Worm (Caenorhabditis elegans) whole organism, L2 larva: ENCODE data around the gene tat-1.

Source experiments
- C34F6.9 ChIP-seq: fragments of 150-350 bp; optimal IDR thresholded peaks from 2 replicates; lab custom pipeline; 2014; ENCODE audit warnings: missing biosample characterization, missing genetic modification characterization
- F13H6.1 ChIP-seq: sonication (generic microtip); optimal IDR thresholded peaks from 2 replicates; lab custom pipeline; 2016; ENCODE audit warnings: missing genetic modification characterization, missing compliant biosample characterization
- ZK546.5 ChIP-seq: sonication (generic microtip); optimal IDR thresholded peaks from 2 replicates; lab custom pipeline; 2017; ENCODE audit warnings: missing biosample characterization, missing genetic modification characterization
- alr-1 ChIP-seq: fragments of 150-350 bp; optimal IDR thresholded peaks from 2 replicates; lab custom pipeline; 2014; ENCODE audit warnings: missing biosample characterization, missing genetic modification characterization
- ama-1 ChIP-seq: fragments of 150-350 bp; optimal IDR thresholded peaks from 2 replicates; lab custom pipeline; 2018; ENCODE audit warnings: inconsistent platforms
- ceh-16 ChIP-seq: fragments of 150-350 bp; optimal IDR thresholded peaks from 2 replicates; lab custom pipeline; 2014; ENCODE audit warnings: missing biosample characterization, missing genetic modification characterization
- ceh-82 ChIP-seq: fragments of 150-350 bp; optimal IDR thresholded peaks from 2 replicates; lab custom pipeline; 2014; ENCODE audit warnings: missing biosample characterization, missing genetic modification characterization
- crh-2 ChIP-seq: sonication (generic microtip); optimal IDR thresholded peaks from 2 replicates; lab custom pipeline; 2017; ENCODE audit warnings: missing biosample characterization, missing genetic modification characterization
- dmd-4 ChIP-seq: sonication (generic microtip); optimal IDR thresholded peaks from 2 replicates; lab custom pipeline; 2017; ENCODE audit warnings: missing biosample characterization, missing genetic modification characterization
- elt-1 ChIP-seq: fragments of 150-350 bp; optimal IDR thresholded peaks from 2 replicates; lab custom pipeline; 2014; ENCODE audit warnings: missing biosample characterization, missing genetic modification characterization
- elt-3 ChIP-seq: sonication (generic microtip); optimal IDR thresholded peaks from 2 replicates; lab custom pipeline; 2017; ENCODE audit warnings: missing biosample characterization, missing genetic modification characterization
- gmeb-1 ChIP-seq: fragments of 150-350 bp; optimal IDR thresholded peaks from 2 replicates; lab custom pipeline; 2014; ENCODE audit warnings: missing biosample characterization, missing genetic modification characterization
- lin-11 ChIP-seq: fragments of 150-350 bp; sonication (generic microtip); optimal IDR thresholded peaks from 2 replicates; lab custom pipeline; 2014; ENCODE audit warnings: missing biosample characterization, missing genetic modification characterization, inconsistent platforms, mixed read lengths
- lin-13 ChIP-seq: fragments of 150-350 bp; optimal IDR thresholded peaks from 2 replicates; lab custom pipeline; 2014; ENCODE audit warnings: missing biosample characterization, missing genetic modification reagents, missing genetic modification characterization
- lin-39 ChIP-seq: fragments of 150-350 bp; optimal IDR thresholded peaks from 2 replicates; lab custom pipeline; 2014; ENCODE audit warnings: missing biosample characterization, missing genetic modification reagents, missing genetic modification characterization
- lsy-2 ChIP-seq, 2 experiments: fragments of 150-350 bp in 1 of 2; sonication (generic microtip) in 1 of 2; optimal IDR thresholded peaks; 2 replicates each; lab custom pipeline; 2014 to 2017; ENCODE audit warnings: missing biosample characterization in 2 of 2, missing genetic modification characterization in 2 of 2
- mab-5 ChIP-seq: fragments of 150-350 bp; optimal IDR thresholded peaks from 2 replicates; lab custom pipeline; 2014; ENCODE audit warnings: missing biosample characterization, missing genetic modification characterization
- mbf-1 ChIP-seq: sonication (generic microtip); optimal IDR thresholded peaks from 2 replicates; lab custom pipeline; 2017; ENCODE audit warnings: missing biosample characterization, missing genetic modification characterization
- mdl-1 ChIP-seq, 2 experiments: fragments of 150-350 bp in 1 of 2; sonication (generic microtip) in 1 of 2; optimal IDR thresholded peaks; 2 replicates each; lab custom pipeline; 2017; ENCODE audit warnings: missing biosample characterization in 2 of 2, missing genetic modification characterization in 2 of 2
- nhr-11 ChIP-seq: fragments of 150-350 bp; optimal IDR thresholded peaks from 2 replicates; lab custom pipeline; 2014; ENCODE audit warnings: missing biosample characterization, missing genetic modification characterization
- nhr-129 ChIP-seq: fragments of 150-350 bp; optimal IDR thresholded peaks from 2 replicates; lab custom pipeline; 2014; ENCODE audit warnings: missing biosample characterization, missing genetic modification characterization
- nhr-21 ChIP-seq: fragments of 150-350 bp; optimal IDR thresholded peaks from 2 replicates; lab custom pipeline; 2014; ENCODE audit warnings: missing biosample characterization, missing genetic modification characterization
- nhr-237 ChIP-seq: fragments of 150-350 bp; optimal IDR thresholded peaks from 2 replicates; lab custom pipeline; 2014; ENCODE audit warnings: missing biosample characterization, missing genetic modification characterization
- nhr-25 ChIP-seq: fragments of 150-350 bp; sonication (generic microtip); optimal IDR thresholded peaks from 3 replicates; lab custom pipeline; 2014; ENCODE audit warnings: missing biosample characterization, missing genetic modification characterization
- nhr-6 ChIP-seq: fragments of 150-350 bp; optimal IDR thresholded peaks from 2 replicates; lab custom pipeline; 2014; ENCODE audit warnings: missing biosample characterization, missing genetic modification characterization
- nhr-77 ChIP-seq: fragments of 150-350 bp; optimal IDR thresholded peaks from 2 replicates; lab custom pipeline; 2014; ENCODE audit warnings: missing biosample characterization, missing genetic modification characterization
- peb-1 ChIP-seq: fragments of 150-350 bp; optimal IDR thresholded peaks from 2 replicates; lab custom pipeline; 2014; ENCODE audit warnings: missing biosample characterization, missing genetic modification characterization
- sma-3 ChIP-seq: sonication (generic microtip); optimal IDR thresholded peaks from 2 replicates; lab custom pipeline; 2016; ENCODE audit warnings: missing genetic modification reagents, missing genetic modification characterization, missing compliant biosample characterization
- unc-39 ChIP-seq: fragments of 150-350 bp; optimal IDR thresholded peaks from 2 replicates; lab custom pipeline; 2014; ENCODE audit warnings: missing biosample characterization, missing genetic modification characterization
- unc-55 ChIP-seq: fragments of 150-350 bp; sonication (generic microtip); optimal IDR thresholded peaks from 3 replicates; lab custom pipeline; 2014; ENCODE audit warnings: missing biosample characterization, missing genetic modification reagents, missing genetic modification characterization
- unc-62 ChIP-seq: fragments of 150-350 bp; optimal IDR thresholded peaks from 2 replicates; lab custom pipeline; 2014; ENCODE audit warnings: missing biosample characterization, missing genetic modification reagents, missing genetic modification characterization
- ztf-1 ChIP-seq: fragments of 200-800 bp; sonication (Bioruptor generic); conservative IDR thresholded peaks from 2 replicates; pipeline ENCODE4 v1.3.6; 2022; ENCODE audit warnings: missing genetic modification characterization, missing compliant biosample characterization
- ztf-11 ChIP-seq: sonication (generic microtip); optimal IDR thresholded peaks from 2 replicates; lab custom pipeline; 2017; ENCODE audit warnings: missing biosample characterization, missing genetic modification characterization
- ztf-4 ChIP-seq: fragments of 150-350 bp; optimal IDR thresholded peaks from 2 replicates; lab custom pipeline; 2014; ENCODE audit warnings: missing biosample characterization, missing genetic modification characterization

The tat-1 gene

ce11 chrIII:12411059-12411458 lies 10.5 kb downstream of the tat-1 start:
- TF ChIP-seq nhr-6 (tag; lab: Kevin White, UChicago): no peak
- no peak for TF ChIP-seq C34F6.9 (tag; lab: Kevin White, UChicago)
- no peak for TF ChIP-seq lin-39
- no peak for TF ChIP-seq unc-62
- no peak for TF ChIP-seq lsy-2 (tag; optimal IDR thresholded peaks at IDR 0.05; lab: Kevin White, UChicago)
- TF ChIP-seq nhr-11 (tag; lab: Kevin White, UChicago): no peak

- TF ChIP-seq lin-39 (no peak), nhr-237 (tag; lab: Kevin White, UChicago) (no peak), nhr-129 (tag; lab: Kevin White, UChicago) (no peak), ceh-82 (tag; lab: Kevin White, UChicago) (no peak), nhr-11 (tag; lab: Kevin White, UChicago) (no peak), mbf-1 (tag; lab: Kevin White, UChicago) (no peak), elt-1 (tag; lab: Kevin White, UChicago) (no peak), nhr-21 (no peak)
Measured at ce11 chrIII:12410304-12410703, 11.2 kb downstream of the tat-1 start.

- TF ChIP-seq unc-55 (GFP tag; lab: Kevin White, UChicago) (peak; percentile 6), nhr-129 (tag; lab: Kevin White, UChicago) (peak; percentile 59), sma-3 (GFP tag; lab: Kevin White, UChicago) (peak; percentile 2), nhr-25 (no peak), lsy-2 (tag; optimal IDR thresholded peaks at IDR 0.05; lab: Kevin White, UChicago) (peak in 1 of 2 experiments; percentile 12)
- TF ChIP-seq, all 48 proteins: peak for 4
Measured at ce11 chrIII:12399709-12400108, 21.8 kb downstream of the tat-1 start.

- TF ChIP-seq nhr-25: no peak
- TF ChIP-seq mab-5: no peak
- TF ChIP-seq ztf-1: no peak
- TF ChIP-seq lin-11 (tag; lab: Kevin White, UChicago): no peak
- TF ChIP-seq nhr-21: no peak
- no peak for TF ChIP-seq dmd-4
- no peak for TF ChIP-seq ztf-4 (tag; lab: Kevin White, UChicago)
- TF ChIP-seq nhr-11 (tag; lab: Kevin White, UChicago): no peak
- no peak for TF ChIP-seq ceh-82 (tag; lab: Kevin White, UChicago)
- no peak for TF ChIP-seq lin-13 (GFP tag; lab: Kevin White, UChicago)
- no peak for TF ChIP-seq crh-2 (tag; lab: Kevin White, UChicago)
- no peak for TF ChIP-seq ztf-11 (tag; lab: Kevin White, UChicago)
- no peak for TF ChIP-seq alr-1 (tag; lab: Kevin White, UChicago)
- no peak for TF ChIP-seq sma-3 (GFP tag; lab: Kevin White, UChicago)
- no peak for TF ChIP-seq nhr-129 (tag; lab: Kevin White, UChicago)
- TF ChIP-seq nhr-77: no peak
- no peak for TF ChIP-seq peb-1 (tag; lab: Kevin White, UChicago)
Measured at ce11 chrIII:12398468-12398867, 23.1 kb downstream of the tat-1 start.

- TF ChIP-seq lin-13 (GFP tag; lab: Kevin White, UChicago) (no peak), alr-1 (tag; lab: Kevin White, UChicago) (no peak), mdl-1 (tag; optimal IDR thresholded peaks at IDR 0.05; lab: Kevin White, UChicago) (no peak), dmd-4 (no peak), ama-1 (no peak), mab-5 (no peak), gmeb-1 (tag; lab: Kevin White, UChicago) (no peak), ZK546.5 (tag; lab: Kevin White, UChicago) (no peak), unc-55 (GFP tag; lab: Kevin White, UChicago) (no peak), sma-3 (GFP tag; lab: Kevin White, UChicago) (no peak), ceh-16 (no peak), C34F6.9 (tag; lab: Kevin White, UChicago) (no peak), nhr-237 (tag; lab: Kevin White, UChicago) (no peak), unc-39 (tag; lab: Kevin White, UChicago) (no peak), F13H6.1 (no peak)
Measured at ce11 chrIII:12395085-12395484, 26.4 kb downstream of the tat-1 start, which contains the start of gene Y49E10.10. Gene Y49E10.10, plus strand, starts transcription at chrIII:12395465.

ce11 chrIII:12388106-12388505 lies 33.4 kb downstream of the tat-1 start:
- TF ChIP-seq mab-5 (no peak), ztf-4 (tag; lab: Kevin White, UChicago) (no peak), gmeb-1 (tag; lab: Kevin White, UChicago) (no peak), elt-3 (tag; lab: Kevin White, UChicago) (no peak)
